Fruit fly (Drosophila melanogaster): ENCODE data around the gene CstF50.

dm6 chr3R:31738060-31738619 lies 1.4 kb upstream of the CstF50 start, which contains the start of gene eEF1alpha2:
- no peak for TF ChIP-seq EcR (GFP tag; optimal IDR thresholded peaks at IDR 0.05)
- TF ChIP-seq usp (GFP tag; optimal IDR thresholded peaks at IDR 0.05), result no peak
